Worm (Caenorhabditis elegans): Measurements from ENCODE around the gene M04D8.5.
A peak's percentile ranks its signal among the peaks of the same experiment; 100 is the strongest.

M04D8.5 gene

DNA sequence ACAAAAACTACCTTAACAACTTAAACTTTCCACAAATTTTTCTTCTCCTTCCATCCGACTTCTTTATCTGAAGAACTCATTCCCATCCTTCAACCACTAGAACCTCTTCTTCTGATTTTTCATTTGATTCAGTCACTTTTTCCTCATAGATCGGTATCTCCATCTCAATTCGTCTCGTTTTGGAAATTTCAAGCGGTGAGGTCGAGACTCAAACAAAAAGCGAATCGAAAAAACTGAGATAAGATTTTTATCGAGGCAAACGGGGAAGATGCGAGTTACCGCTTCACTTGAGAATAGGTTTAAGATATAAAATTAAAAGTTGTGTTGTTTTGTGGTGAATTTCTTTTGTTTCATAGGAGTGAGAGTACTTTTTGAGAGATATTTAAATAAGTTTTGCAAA, 41.8 kb downstream of the M04D8.5 start:
- no peak for TF ChIP-seq flh-1 (GFP tag; optimal IDR thresholded peaks at IDR 0.05)
- TF ChIP-seq hlh-1 (tag; optimal IDR thresholded peaks at IDR 0.05) = no peak
- no peak for TF ChIP-seq unc-39 (tag; optimal IDR thresholded peaks at IDR 0.05)
- TF ChIP-seq M03D4.4 (tag; optimal IDR thresholded peaks at IDR 0.05) = no peak
- TF ChIP-seq sptf-1 (tag; optimal IDR thresholded peaks at IDR 0.05) = no peak
- TF ChIP-seq drap-1 (GFP tag; optimal IDR thresholded peaks at IDR 0.05) = no peak
- TF ChIP-seq pha-4 (tag; optimal IDR thresholded peaks at IDR 0.05) = no peak
- no peak for TF ChIP-seq nhr-2 (tag; optimal IDR thresholded peaks at IDR 0.05)

DNA sequence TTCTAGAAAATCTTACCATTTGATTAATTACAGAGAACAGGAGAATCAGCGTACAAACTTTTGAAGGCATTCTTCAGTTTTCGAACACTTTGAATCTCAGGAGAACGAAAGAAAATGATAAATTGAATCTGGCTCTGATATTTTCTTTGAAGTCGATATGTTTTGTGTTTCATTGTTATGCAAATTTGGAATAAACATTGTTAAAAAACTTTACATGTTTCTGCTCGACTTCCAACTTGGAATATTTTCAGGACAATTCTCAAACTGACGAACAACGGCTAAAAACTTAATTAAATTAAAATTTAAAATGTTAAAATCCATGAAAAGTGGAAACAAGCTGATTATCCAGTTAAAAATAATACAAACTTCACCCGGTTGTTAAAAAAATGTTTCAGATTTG, 44.8 kb downstream of the M04D8.5 start, which contains the start of gene C05B5.1:
Gene C05B5.1, minus strand, starts transcription at position 101 of the 400 bp plus-strand sequence.
- no peak for TF ChIP-seq lin-13 (tag; optimal IDR thresholded peaks at IDR 0.05)
- no peak for TF ChIP-seq snpc-4 (tag; optimal IDR thresholded peaks at IDR 0.05)
- no peak for TF ChIP-seq mls-2 (tag; optimal IDR thresholded peaks at IDR 0.05)
- no peak for TF ChIP-seq drap-1 (GFP tag; optimal IDR thresholded peaks at IDR 0.05)
- TF ChIP-seq ceh-83 (GFP tag; optimal IDR thresholded peaks at IDR 0.05) = no peak
- no peak for TF ChIP-seq elt-3 (tag; optimal IDR thresholded peaks at IDR 0.05)
- TF ChIP-seq mab-5 (tag; optimal IDR thresholded peaks at IDR 0.05) = no peak
- TF ChIP-seq unc-39 (tag; optimal IDR thresholded peaks at IDR 0.05) = no peak
- TF ChIP-seq ceh-43 (GFP tag; optimal IDR thresholded peaks at IDR 0.05) = no peak
- no peak for TF ChIP-seq nhr-2 (tag; optimal IDR thresholded peaks at IDR 0.05)
- TF ChIP-seq cnd-1 (tag; optimal IDR thresholded peaks at IDR 0.05) = no peak
- no peak for TF ChIP-seq blmp-1 (tag; optimal IDR thresholded peaks at IDR 0.05)
- no peak for TF ChIP-seq ces-1 (GFP tag; optimal IDR thresholded peaks at IDR 0.05)
- TF ChIP-seq lsy-2 (tag; optimal IDR thresholded peaks at IDR 0.05) = no peak
- TF ChIP-seq flh-1 (GFP tag; optimal IDR thresholded peaks at IDR 0.05) = no peak
- no peak for TF ChIP-seq sptf-1 (tag; optimal IDR thresholded peaks at IDR 0.05)
- TF ChIP-seq bed-3 (GFP tag; optimal IDR thresholded peaks at IDR 0.05) = no peak
- TF ChIP-seq ztf-11 (tag; optimal IDR thresholded peaks at IDR 0.05) = no peak

DNA sequence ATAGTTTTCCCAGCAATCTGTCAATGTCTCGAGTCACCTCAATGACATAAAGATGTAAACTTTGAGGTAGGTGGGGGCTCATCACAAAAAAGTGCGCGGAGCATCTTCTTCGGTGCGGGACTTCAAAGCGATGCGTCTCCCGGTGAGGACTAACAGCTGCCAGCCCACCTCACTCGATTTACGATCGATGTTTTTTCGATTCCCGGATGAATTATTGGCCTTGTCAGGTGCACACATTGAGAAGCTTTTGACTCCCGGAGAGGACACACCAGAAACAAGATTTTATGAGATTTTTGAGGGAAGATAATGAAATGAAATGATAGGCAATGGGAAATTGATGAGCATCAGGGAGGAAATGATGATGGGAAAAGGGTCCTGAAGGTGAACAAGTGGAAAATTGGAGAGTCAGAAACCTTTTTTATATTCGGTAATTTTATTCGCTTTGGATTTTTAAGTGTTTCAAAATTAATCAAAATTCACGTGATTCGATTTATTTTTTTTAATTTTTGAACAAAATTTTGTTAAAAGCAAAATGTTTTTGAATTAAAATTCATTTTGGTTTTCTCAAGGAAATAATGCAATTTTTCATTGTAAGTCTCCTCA, 46.2 kb downstream of the M04D8.5 start, which contains the start of gene C05B5.12:
Gene C05B5.12, plus strand, starts transcription at position 553 of the 603 bp plus-strand sequence.
- TF ChIP-seq nhr-76 (tag; optimal IDR thresholded peaks at IDR 0.05) (no peak), unc-120 (tag; optimal IDR thresholded peaks at IDR 0.05; ENCODE audit: poor library complexity, severe bottlenecking) (peak; percentile 88), zip-8 (tag; optimal IDR thresholded peaks at IDR 0.05) (no peak), mls-2 (tag; optimal IDR thresholded peaks at IDR 0.05) (no peak), mab-5 (tag; optimal IDR thresholded peaks at IDR 0.05) (peak; percentile 7), cnd-1 (tag; optimal IDR thresholded peaks at IDR 0.05) (no peak), nhr-28 (tag; optimal IDR thresholded peaks at IDR 0.05) (no peak), M03D4.4 (tag; optimal IDR thresholded peaks at IDR 0.05) (no peak), ztf-11 (tag; optimal IDR thresholded peaks at IDR 0.05) (no peak), hlh-1 (tag; optimal IDR thresholded peaks at IDR 0.05) (peak; percentile 92), unc-39 (tag; optimal IDR thresholded peaks at IDR 0.05) (no peak), nhr-12 (tag; optimal IDR thresholded peaks at IDR 0.05) (no peak), elt-3 (tag; optimal IDR thresholded peaks at IDR 0.05) (no peak), unc-62 (GFP tag; optimal IDR thresholded peaks at IDR 0.05) (peak; percentile 81), ham-2 (GFP tag; optimal IDR thresholded peaks at IDR 0.05) (no peak), nhr-237 (tag; optimal IDR thresholded peaks at IDR 0.05) (no peak), blmp-1 (tag; optimal IDR thresholded peaks at IDR 0.05) (no peak)

DNA sequence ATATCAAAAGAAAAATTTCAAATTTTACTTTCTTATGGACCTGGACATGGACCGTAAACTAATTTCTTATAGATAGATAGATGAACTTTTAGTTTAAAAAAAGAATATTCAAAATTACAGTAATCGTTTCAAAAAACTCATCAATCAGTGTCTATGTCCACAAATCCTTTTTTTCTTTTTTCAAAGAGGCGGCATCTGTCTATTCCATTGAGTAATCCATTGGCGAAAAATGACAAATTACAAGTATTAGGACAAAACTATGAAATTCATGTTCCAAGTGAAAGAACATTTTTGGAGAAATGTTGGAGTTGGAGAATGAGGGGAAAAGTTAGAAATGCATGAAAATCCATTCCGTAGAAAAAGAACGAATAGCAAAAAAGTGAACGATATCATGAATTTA, 47.6 kb downstream of the M04D8.5 start:
- TF ChIP-seq ham-2 (GFP tag; optimal IDR thresholded peaks at IDR 0.05) (no peak), unc-120 (tag; optimal IDR thresholded peaks at IDR 0.05; ENCODE audit: poor library complexity, severe bottlenecking) (no peak), unc-62 (GFP tag; optimal IDR thresholded peaks at IDR 0.05) (no peak), mab-5 (tag; optimal IDR thresholded peaks at IDR 0.05) (no peak), sem-2 (GFP tag; optimal IDR thresholded peaks at IDR 0.05) (no peak), mls-2 (tag; optimal IDR thresholded peaks at IDR 0.05) (no peak), pha-4 (tag; optimal IDR thresholded peaks at IDR 0.05) (no peak), lin-32 (GFP tag; optimal IDR thresholded peaks at IDR 0.05) (no peak), lin-13 (tag; optimal IDR thresholded peaks at IDR 0.05) (no peak), ces-1 (GFP tag; optimal IDR thresholded peaks at IDR 0.05) (no peak), hlh-1 (tag; optimal IDR thresholded peaks at IDR 0.05) (no peak), zip-8 (tag; optimal IDR thresholded peaks at IDR 0.05) (no peak), tbx-8 (GFP tag; optimal IDR thresholded peaks at IDR 0.05) (no peak), cnd-1 (tag; optimal IDR thresholded peaks at IDR 0.05) (no peak), ceh-83 (GFP tag; optimal IDR thresholded peaks at IDR 0.05) (no peak), drap-1 (GFP tag; optimal IDR thresholded peaks at IDR 0.05) (no peak)

All from whole organism, mixed stage, embryonic.